Fruit fly (Drosophila melanogaster): ENCODE results near the gene fon.

- TF ChIP-seq gl (tag; optimal IDR thresholded peaks at IDR 0.05) (no peak), CG15710 (tag; optimal IDR thresholded peaks at IDR 0.05) (no peak), CG32121 (GFP tag; IDR thresholded peaks at IDR 0.05) (no peak), CG4496 (GFP tag; IDR thresholded peaks at IDR 0.05) (no peak), EcR (GFP tag; optimal IDR thresholded peaks at IDR 0.05) (peak; percentile 41), fd96Ca (GFP tag; IDR thresholded peaks at IDR 0.05) (0 out of 3 replicates have a peak, but pooled peaks have one; percentile 57), rn (GFP tag; IDR thresholded peaks at IDR 0.05) (no peak), CG13204 (GFP tag; optimal IDR thresholded peaks at IDR 0.05) (no peak), Pif1B (GFP tag; optimal IDR thresholded peaks at IDR 0.05) (no peak), CG8159 (tag; optimal IDR thresholded peaks at IDR 0.05) (no peak), CG8301 (tag; optimal IDR thresholded peaks at IDR 0.05) (peak; percentile 19), Snoo (tag; optimal IDR thresholded peaks at IDR 0.05) (no peak), CG34367 (tag; optimal IDR thresholded peaks at IDR 0.05) (no peak)
These were observed 38.4 kb upstream of the fon start for dm6 chr2L:19424307-19424902.
